Worm (Caenorhabditis elegans) whole organism, young adult: ENCODE measurements around the gene cogc-2.
A peak's percentile ranks its signal among the peaks of the same experiment; 100 is the strongest.

ENCODE experiments used
- B0261.1 ChIP-seq: sonication (generic microtip); optimal IDR thresholded peaks from 2 replicates; lab custom pipeline; 2016; ENCODE audit warnings: mild to moderate bottlenecking, missing genetic modification characterization, moderate library complexity, missing compliant biosample characterization
- C06A6.2 ChIP-seq: fragments of 200-800 bp; sonication (Bioruptor generic); conservative IDR thresholded peaks from 2 replicates; pipeline ENCODE4 v1.3.6; 2022; ENCODE audit warnings: missing genetic modification characterization, missing compliant biosample characterization
- F37B4.10 ChIP-seq: fragments of 200-800 bp; sonication (Bioruptor generic); IDR thresholded peaks from 2 replicates; pipeline ENCODE4 v1.3.6; 2022; ENCODE audit warnings: missing genetic modification characterization, missing compliant biosample characterization
- F52B5.7 ChIP-seq: sonication (generic microtip); optimal IDR thresholded peaks from 2 replicates; lab custom pipeline; 2016; ENCODE audit warnings: mild to moderate bottlenecking, missing genetic modification characterization, missing compliant biosample characterization
- F57A8.1 ChIP-seq: fragments of 200-800 bp; sonication (Bioruptor generic); optimal IDR thresholded peaks from 2 replicates; lab custom pipeline; 2018; ENCODE audit warnings: mild to moderate bottlenecking, missing genetic modification characterization, moderate library complexity, missing compliant biosample characterization
- K11D2.4 ChIP-seq: fragments of 200-800 bp; sonication (Bioruptor generic); IDR thresholded peaks from 2 replicates; pipeline ENCODE4 v1.3.6; 2022; ENCODE audit warnings: missing genetic modification reagents, missing genetic modification characterization, missing compliant biosample characterization
- K12H6.12 ChIP-seq: fragments of 200-800 bp; sonication (Bioruptor generic); optimal IDR thresholded peaks from 2 replicates; lab custom pipeline; 2018; ENCODE audit warnings: mild to moderate bottlenecking, missing genetic modification characterization, missing compliant biosample characterization
- T07F8.4 ChIP-seq: sonication (generic microtip); optimal IDR thresholded peaks from 2 replicates; lab custom pipeline; 2016; ENCODE audit warnings: mild to moderate bottlenecking, missing genetic modification characterization, moderate library complexity, missing compliant biosample characterization
- T26A5.8 ChIP-seq: sonication (generic microtip); optimal IDR thresholded peaks from 2 replicates; lab custom pipeline; 2016; ENCODE audit warnings: missing genetic modification characterization, missing compliant biosample characterization
- Y79H2A.3 ChIP-seq: fragments of 200-800 bp; sonication (Bioruptor generic); conservative IDR thresholded peaks from 2 replicates; pipeline ENCODE4 v1.3.6; 2022; ENCODE audit warnings: missing genetic modification reagents, missing genetic modification characterization, missing compliant biosample characterization
- aptf-3 ChIP-seq: fragments of 200-800 bp; sonication (Bioruptor generic); IDR thresholded peaks from 2 replicates; pipeline ENCODE4 v1.3.6; 2022; ENCODE audit warnings: missing genetic modification characterization, missing compliant biosample characterization
- atf-7 ChIP-seq: sonication (generic microtip); optimal IDR thresholded peaks from 2 replicates; lab custom pipeline; 2017; ENCODE audit warnings: mild to moderate bottlenecking, missing genetic modification characterization, missing compliant biosample characterization
- attf-5 ChIP-seq: fragments of 200-800 bp; sonication (Bioruptor generic); optimal IDR thresholded peaks from 2 replicates; lab custom pipeline; 2018; ENCODE audit warnings: mild to moderate bottlenecking, missing genetic modification characterization, missing compliant biosample characterization
- attf-6 ChIP-seq: fragments of 200-800 bp; sonication (Bioruptor generic); IDR thresholded peaks from 2 replicates; pipeline ENCODE4 v1.3.6; 2022; ENCODE audit warnings: missing genetic modification reagents, missing genetic modification characterization, missing compliant biosample characterization
- bed-1 ChIP-seq: fragments of 200-800 bp; sonication (Bioruptor generic); IDR thresholded peaks from 2 replicates; pipeline ENCODE4 v1.3.6; 2022; ENCODE audit warnings: missing genetic modification reagents, missing genetic modification characterization, missing compliant biosample characterization
- ceh-100 ChIP-seq: fragments of 200-800 bp; sonication (Bioruptor generic); IDR thresholded peaks from 2 replicates; pipeline ENCODE4 v1.3.6; 2022; ENCODE audit warnings: missing genetic modification reagents, missing genetic modification characterization, missing compliant biosample characterization
- ceh-91 ChIP-seq: fragments of 200-800 bp; sonication (Bioruptor generic); IDR thresholded peaks from 2 replicates; pipeline ENCODE4 v1.3.6; 2022; ENCODE audit warnings: missing genetic modification reagents, missing genetic modification characterization, missing compliant biosample characterization
- efl-1 ChIP-seq: fragments of 150-350 bp; optimal IDR thresholded peaks from 2 replicates; lab custom pipeline; 2014; ENCODE audit warnings: missing biosample characterization, missing genetic modification reagents, missing genetic modification characterization
- gei-17 ChIP-seq: fragments of 200-800 bp; sonication (Bioruptor generic); optimal IDR thresholded peaks from 2 replicates; lab custom pipeline; 2018; ENCODE audit warnings: mild to moderate bottlenecking, missing genetic modification characterization, missing compliant biosample characterization
- him-1 ChIP-seq: sonication (generic microtip); optimal IDR thresholded peaks from 2 replicates; lab custom pipeline; 2016; ENCODE audit warnings: missing genotype, missing genetic modification reagents, missing genetic modification characterization, missing compliant biosample characterization
- hmg-1.2 ChIP-seq: fragments of 200-800 bp; sonication (Bioruptor generic); IDR thresholded peaks from 2 replicates; pipeline ENCODE4 v1.3.6; 2022; ENCODE audit warnings: missing genetic modification reagents, missing genetic modification characterization, missing compliant biosample characterization
- hmg-20 ChIP-seq: fragments of 200-800 bp; sonication (Bioruptor generic); IDR thresholded peaks from 2 replicates; pipeline ENCODE4 v1.3.6; 2022; ENCODE audit warnings: missing genetic modification reagents, missing genetic modification characterization, missing compliant biosample characterization
- hsf-1 ChIP-seq: fragments of 200-800 bp; sonication (Bioruptor generic); IDR thresholded peaks from 2 replicates; pipeline ENCODE4 v1.3.6; 2022; ENCODE audit warnings: missing genetic modification reagents, missing genetic modification characterization, missing compliant biosample characterization
- let-607 ChIP-seq, 2 experiments: fragments of 200-800 bp in 1 of 2; sonication (Bioruptor generic) in 1 of 2; sonication (generic microtip) in 1 of 2; optimal IDR thresholded peaks; 2 replicates each; lab custom pipeline; 2016 to 2018; ENCODE audit warnings: mild to moderate bottlenecking in 2 of 2, missing compliant biosample characterization in 2 of 2, missing genetic modification characterization in 2 of 2, moderate library complexity in 2 of 2, missing genotype in 1 of 2
- lin-26 ChIP-seq: fragments of 200-800 bp; sonication (Bioruptor generic); IDR thresholded peaks from 2 replicates; pipeline ENCODE4 v1.3.6; 2022; ENCODE audit warnings: missing genetic modification reagents, missing genetic modification characterization, missing compliant biosample characterization
- lin-40 ChIP-seq: sonication (generic microtip); optimal IDR thresholded peaks from 2 replicates; lab custom pipeline; 2016; ENCODE audit warnings: missing genetic modification characterization, mild to moderate bottlenecking, missing compliant biosample characterization, missing genotype, missing genetic modification reagents
- lsl-1 ChIP-seq: fragments of 200-800 bp; sonication (Bioruptor generic); optimal IDR thresholded peaks from 2 replicates; lab custom pipeline; 2018; ENCODE audit warnings: mild to moderate bottlenecking, missing genetic modification characterization, moderate library complexity, missing compliant biosample characterization
- lsy-27 ChIP-seq: sonication (generic microtip); optimal IDR thresholded peaks from 2 replicates; lab custom pipeline; 2017; ENCODE audit warnings: missing genetic modification characterization, mild to moderate bottlenecking, missing compliant biosample characterization, antibody characterized with exemption, missing genotype, borderline replicate concordance; ENCODE audit not compliant: insufficient read depth
- madf-10 ChIP-seq: sonication (generic microtip); optimal IDR thresholded peaks from 2 replicates; lab custom pipeline; 2016; ENCODE audit warnings: mild to moderate bottlenecking, missing genetic modification characterization, missing compliant biosample characterization
- madf-3 ChIP-seq: fragments of 200-800 bp; sonication (Bioruptor generic); IDR thresholded peaks from 2 replicates; pipeline ENCODE4 v1.3.6; 2022; ENCODE audit warnings: missing genetic modification reagents, missing genetic modification characterization, missing compliant biosample characterization
- madf-6 ChIP-seq: fragments of 200-800 bp; sonication (Bioruptor generic); IDR thresholded peaks from 2 replicates; pipeline ENCODE4 v1.3.6; 2022; ENCODE audit warnings: missing genetic modification reagents, missing genetic modification characterization, missing compliant biosample characterization
- mes-4 ChIP-seq: sonication (generic microtip); optimal IDR thresholded peaks from 2 replicates; lab custom pipeline; 2016; ENCODE audit warnings: missing genotype, missing genetic modification characterization, missing compliant biosample characterization
- nfya-1 ChIP-seq: sonication (generic microtip); optimal IDR thresholded peaks from 2 replicates; lab custom pipeline; 2017; ENCODE audit warnings: antibody characterized with exemption, missing compliant biosample characterization, missing genetic modification characterization, borderline replicate concordance; ENCODE audit not compliant: insufficient read depth
- nfya-2 ChIP-seq: fragments of 200-800 bp; sonication (Bioruptor generic); IDR thresholded peaks from 2 replicates; pipeline ENCODE4 v1.3.6; 2022; ENCODE audit warnings: missing genetic modification reagents, missing genetic modification characterization, missing compliant biosample characterization
- rec-8 ChIP-seq, 2 experiments: sonication (generic microtip); optimal IDR thresholded peaks; 2 replicates each; lab custom pipeline; 2016; ENCODE audit warnings: mild to moderate bottlenecking in 2 of 2, missing genetic modification characterization in 2 of 2, missing genetic modification reagents in 2 of 2, missing genotype in 2 of 2, missing biosample characterization in 1 of 2, missing compliant biosample characterization in 1 of 2, moderate library complexity in 1 of 2
- snpc-1.3 ChIP-seq: sonication (generic microtip); optimal IDR thresholded peaks from 2 replicates; lab custom pipeline; 2017; ENCODE audit warnings: missing genetic modification characterization, mild to moderate bottlenecking, missing compliant biosample characterization, antibody characterized with exemption, moderate library complexity, missing genotype, missing genetic modification reagents; ENCODE audit not compliant: insufficient read depth
- snpc-3.4 ChIP-seq: sonication (generic microtip); optimal IDR thresholded peaks from 2 replicates; lab custom pipeline; 2017; ENCODE audit warnings: missing genetic modification characterization, mild to moderate bottlenecking, missing compliant biosample characterization, antibody characterized with exemption, moderate library complexity, missing genotype, missing genetic modification reagents
- somi-1 ChIP-seq: fragments of 200-800 bp; sonication (Bioruptor generic); optimal IDR thresholded peaks from 2 replicates; lab custom pipeline; 2018; ENCODE audit warnings: mild to moderate bottlenecking, missing genetic modification characterization, missing compliant biosample characterization
- sptf-2 ChIP-seq: fragments of 200-800 bp; sonication (Bioruptor generic); optimal IDR thresholded peaks from 2 replicates; lab custom pipeline; 2018; ENCODE audit warnings: mild to moderate bottlenecking, missing genetic modification characterization, missing compliant biosample characterization
- tbx-9 ChIP-seq: sonication (generic microtip); optimal IDR thresholded peaks from 2 replicates; lab custom pipeline; 2016; ENCODE audit warnings: borderline replicate concordance, missing genetic modification characterization, inconsistent platforms, missing compliant biosample characterization
- tlf-1 ChIP-seq: fragments of 200-800 bp; sonication (Bioruptor generic); optimal IDR thresholded peaks from 2 replicates; lab custom pipeline; 2018; ENCODE audit warnings: mild to moderate bottlenecking, missing genetic modification characterization, missing compliant biosample characterization
- unc-130 ChIP-seq: sonication (generic microtip); optimal IDR thresholded peaks from 2 replicates; lab custom pipeline; 2016; ENCODE audit warnings: missing genetic modification reagents, missing genetic modification characterization, missing compliant biosample characterization
- ztf-25 ChIP-seq: fragments of 200-800 bp; sonication (Bioruptor generic); IDR thresholded peaks from 2 replicates; pipeline ENCODE4 v1.3.6; 2022; ENCODE audit warnings: missing genetic modification reagents, missing genetic modification characterization, missing compliant biosample characterization
- ztf-26 ChIP-seq: sonication (generic microtip); optimal IDR thresholded peaks from 2 replicates; lab custom pipeline; 2017; ENCODE audit warnings: missing genetic modification characterization, missing compliant biosample characterization

Gene cogc-2

DNA sequence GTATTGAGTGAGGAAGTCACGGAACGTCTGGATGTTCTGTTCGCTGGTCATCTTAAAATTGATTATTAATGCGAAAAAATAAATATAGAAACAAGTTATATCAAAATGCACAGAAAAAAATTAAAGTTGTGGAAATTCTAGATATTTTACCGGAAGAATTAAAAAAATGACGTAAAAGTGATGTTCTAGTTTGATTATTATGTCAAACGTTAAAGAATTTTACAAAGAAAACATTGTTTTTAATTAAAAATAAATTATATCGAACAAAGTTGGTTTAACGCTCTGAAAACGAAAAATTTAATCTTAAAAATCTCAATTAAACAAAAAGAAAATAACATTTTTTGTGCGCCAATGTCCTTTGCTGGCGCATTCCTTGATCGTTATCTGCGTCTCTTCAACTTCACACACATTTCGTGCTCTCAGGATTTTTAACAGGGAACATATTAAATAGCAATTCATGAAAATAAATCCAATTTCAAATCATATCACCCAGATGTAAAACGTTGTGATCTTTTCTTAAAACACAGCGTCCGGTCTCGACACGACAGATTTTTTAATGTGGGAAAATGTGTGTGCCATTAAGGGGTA is 5.3 kb upstream of the cogc-2 start, which contains the start of gene tin-9.1 (continued):
- TF ChIP-seq ztf-25 (GFP tag; lab: Robert Waterston, UW): no peak
- TF ChIP-seq somi-1: no peak
- no peak for TF ChIP-seq T26A5.8 (tag; lab: Kevin White, UChicago)
- no peak for TF ChIP-seq F52B5.7 (tag; lab: Kevin White, UChicago)
- TF ChIP-seq let-607 (tag; optimal IDR thresholded peaks at IDR 0.05; lab: Kevin White, UChicago): peak in 1 of 2 experiments; percentile 1
- peak; percentile 57 for TF ChIP-seq lsl-1 (GFP tag; lab: Kevin White, UChicago)
- no peak for TF ChIP-seq madf-3 (GFP tag; lab: Robert Waterston, UW)
- no peak for TF ChIP-seq F57A8.1
- TF ChIP-seq gei-17 (GFP tag; lab: Kevin White, UChicago): no peak
- peak; percentile 42; the same call in 1 of the 2 replicates for TF ChIP-seq K11D2.4 (GFP tag; lab: Robert Waterston, UW)
- no peak for TF ChIP-seq lin-26 (GFP tag; lab: Robert Waterston, UW)
- TF ChIP-seq rec-8 (tag; optimal IDR thresholded peaks at IDR 0.05; lab: Kevin White, UChicago): no peak
- TF ChIP-seq lin-40 (tag; lab: Kevin White, UChicago): peak; percentile 67
- no peak for TF ChIP-seq F37B4.10 (GFP tag; lab: Robert Waterston, UW)
- no peak for TF ChIP-seq mes-4 (tag; lab: Kevin White, UChicago)
- no peak for TF ChIP-seq Y79H2A.3 (GFP tag; lab: Robert Waterston, UW)
- TF ChIP-seq attf-5: no peak
- no peak for TF ChIP-seq attf-6
- 0 out of 2 replicates have a peak, but pooled peaks have one; percentile 24 for TF ChIP-seq ceh-91
- no peak for TF ChIP-seq lsy-27 (tag; lab: Kevin White, UChicago)
- TF ChIP-seq, all 124 proteins: peak for 24

DNA sequence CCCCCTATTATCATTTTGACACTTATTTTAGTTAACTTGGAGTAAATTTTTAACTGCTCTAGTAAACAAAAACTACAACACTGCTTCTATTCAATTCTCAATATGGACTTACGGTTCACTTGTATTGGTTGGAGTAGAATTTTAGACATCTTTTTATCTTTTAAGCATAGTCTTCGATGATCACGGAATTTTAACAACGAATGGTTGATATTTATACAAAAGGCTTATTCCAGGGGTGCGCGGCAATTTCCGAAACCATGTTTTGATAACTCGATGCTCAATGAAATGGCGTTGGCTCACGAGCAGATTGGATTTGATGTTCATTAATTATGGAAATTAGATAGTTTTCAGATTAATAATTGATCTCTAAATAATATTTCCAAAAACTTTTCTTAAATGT is 4.0 kb upstream of the cogc-2 start:
- TF ChIP-seq aptf-3 (GFP tag; lab: Robert Waterston, UW) (no peak), tlf-1 (GFP tag; lab: Kevin White, UChicago) (peak; percentile 42), unc-130 (GFP tag; lab: Kevin White, UChicago) (peak; percentile 92), efl-1 (GFP tag; lab: Kevin White, UChicago) (peak; percentile 34), sptf-2 (GFP tag; lab: Kevin White, UChicago) (no peak), hsf-1 (peak; percentile 85), hmg-20 (GFP tag; lab: Robert Waterston, UW) (0 out of 2 replicates have a peak, but pooled peaks have one; percentile 17), nfya-1 (tag; lab: Kevin White, UChicago) (no peak), tbx-9 (tag; lab: Kevin White, UChicago) (no peak), ztf-26 (tag; lab: Kevin White, UChicago) (no peak), madf-6 (GFP tag; lab: Robert Waterston, UW) (peak; percentile 90), snpc-1.3 (tag; lab: Kevin White, UChicago) (no peak), rec-8 (tag; optimal IDR thresholded peaks at IDR 0.05; lab: Kevin White, UChicago) (peak; percentile 30 to 60), lin-26 (GFP tag; lab: Robert Waterston, UW) (peak; percentile 47; the same call in 1 of the 2 replicates), him-1 (tag; lab: Kevin White, UChicago) (peak; percentile 38), atf-7 (tag; lab: Kevin White, UChicago) (peak; percentile 39), K12H6.12 (tag; lab: Kevin White, UChicago) (no peak), mes-4 (tag; lab: Kevin White, UChicago) (peak; percentile 27), let-607 (tag; optimal IDR thresholded peaks at IDR 0.05; lab: Kevin White, UChicago) (no peak), Y79H2A.3 (GFP tag; lab: Robert Waterston, UW) (peak; percentile 58; the same call in 1 of the 2 replicates), madf-10 (tag; lab: Kevin White, UChicago) (no peak), attf-6 (peak; percentile 83), C06A6.2 (no peak), bed-1 (GFP tag; lab: Robert Waterston, UW) (0 out of 2 replicates have a peak, but pooled peaks have one; percentile 72), snpc-3.4 (peak; percentile 85), B0261.1 (tag; lab: Kevin White, UChicago) (peak; percentile 6), lsl-1 (GFP tag; lab: Kevin White, UChicago) (peak; percentile 31), hmg-1.2 (GFP tag; lab: Robert Waterston, UW) (peak; percentile 39; the same call in 1 of the 2 replicates), nfya-2 (0 out of 2 replicates have a peak, but pooled peaks have one; percentile 85), T07F8.4 (no peak), ceh-100 (GFP tag; lab: Robert Waterston, UW) (peak; percentile 66; the same call in 1 of the 2 replicates)
